Worm (Caenorhabditis elegans) whole organism, L4 larva: ENCODE results near the gene kap-1.

Source experiments
- F26F4.8 ChIP-seq: fragments of 200-800 bp; sonication (Bioruptor generic); conservative IDR thresholded peaks from 2 replicates; pipeline ENCODE4 v1.3.6; 2022; ENCODE audit warnings: missing genetic modification characterization, missing compliant biosample characterization
- F37D6.2 ChIP-seq: sonication (generic microtip); optimal IDR thresholded peaks from 2 replicates; lab custom pipeline; 2016; ENCODE audit warnings: mild to moderate bottlenecking, missing genetic modification characterization, missing compliant biosample characterization
- F44E2.7 ChIP-seq: fragments of 200-800 bp; sonication (Bioruptor generic); IDR thresholded peaks from 2 replicates; pipeline ENCODE4 v2.1.2; 2022; ENCODE audit warnings: missing genetic modification characterization, missing compliant biosample characterization
- F49E8.2 ChIP-seq: sonication (generic microtip); optimal IDR thresholded peaks from 2 replicates; lab custom pipeline; 2016; ENCODE audit warnings: missing compliant biosample characterization, mild to moderate bottlenecking, missing genetic modification characterization, borderline replicate concordance
- R02D3.7 ChIP-seq: fragments of 150-350 bp; sonication (generic microtip); optimal IDR thresholded peaks from 3 replicates; lab custom pipeline; 2014; ENCODE audit warnings: missing biosample characterization, missing genetic modification characterization
- T26A8.4 ChIP-seq: fragments of 200-800 bp; sonication (Bioruptor generic); IDR thresholded peaks from 2 replicates; pipeline ENCODE4 v1.3.6; 2022; ENCODE audit warnings: missing genetic modification characterization, missing compliant biosample characterization
- Y5F2A.4 ChIP-seq: fragments of 200-800 bp; sonication (Bioruptor generic); optimal IDR thresholded peaks from 2 replicates; lab custom pipeline; 2018; ENCODE audit warnings: mild to moderate bottlenecking, missing genetic modification characterization, missing compliant biosample characterization
- Y75B8A.6 ChIP-seq: fragments of 200-800 bp; sonication (Bioruptor generic); IDR thresholded peaks from 2 replicates; pipeline ENCODE4 v1.3.6; 2022; ENCODE audit warnings: missing genetic modification reagents, missing genetic modification characterization, missing compliant biosample characterization
- ZK546.5 ChIP-seq, 2 experiments: sonication (generic microtip); optimal IDR thresholded peaks; 2 replicates each; lab custom pipeline; 2017; ENCODE audit warnings: missing biosample characterization in 2 of 2, missing genetic modification characterization in 2 of 2
- aha-1 ChIP-seq: fragments of 150-350 bp; peaks from one replicate; lab custom pipeline; 2014; ENCODE audit warnings: missing biosample characterization, missing genetic modification characterization
- arid-1 ChIP-seq: fragments of 200-800 bp; sonication (Bioruptor generic); conservative IDR thresholded peaks from 2 replicates; pipeline ENCODE4 v1.3.6; 2022; ENCODE audit warnings: missing genetic modification reagents, missing genetic modification characterization, missing compliant biosample characterization
- attf-4 ChIP-seq: sonication (generic microtip); optimal IDR thresholded peaks from 3 replicates; lab custom pipeline; 2017; ENCODE audit warnings: missing biosample characterization, missing genetic modification characterization
- ceh-20 ChIP-seq: fragments of 200-800 bp; sonication (Bioruptor generic); IDR thresholded peaks from 2 replicates; pipeline ENCODE4 v1.3.6; 2022; ENCODE audit warnings: missing genetic modification reagents, missing genetic modification characterization, missing compliant biosample characterization
- ceh-32 ChIP-seq: sonication (generic microtip); optimal IDR thresholded peaks from 2 replicates; lab custom pipeline; 2016; ENCODE audit warnings: mild to moderate bottlenecking, missing genetic modification characterization, missing compliant biosample characterization; ENCODE audit not compliant: poor library complexity
- cey-2 ChIP-seq: sonication (generic microtip); optimal IDR thresholded peaks from 3 replicates; lab custom pipeline; 2017; ENCODE audit warnings: missing genetic modification characterization, mild to moderate bottlenecking, missing compliant biosample characterization, antibody characterized with exemption, borderline replicate concordance; ENCODE audit not compliant: insufficient read depth
- ctbp-1 ChIP-seq: fragments of 200-800 bp; sonication (Bioruptor generic); IDR thresholded peaks from 2 replicates; pipeline ENCODE4 v1.3.6; 2022; ENCODE audit warnings: missing genetic modification reagents, missing genetic modification characterization, missing compliant biosample characterization
- daf-16 ChIP-seq, 3 experiments: sonication (generic microtip); optimal IDR thresholded peaks; 2 replicates each; lab custom pipeline; 2016 to 2017; ENCODE audit warnings: missing genetic modification characterization in 3 of 3, missing genetic modification reagents in 3 of 3, mild to moderate bottlenecking in 2 of 3, missing compliant biosample characterization in 2 of 3, missing biosample characterization in 1 of 3, moderate library complexity in 1 of 3
- daf-8 ChIP-seq: fragments of 200-800 bp; sonication (Bioruptor generic); IDR thresholded peaks from 2 replicates; pipeline ENCODE4 v1.3.6; 2022; ENCODE audit warnings: missing genetic modification characterization, missing compliant biosample characterization
- dmd-6 ChIP-seq: fragments of 200-800 bp; sonication (Bioruptor generic); IDR thresholded peaks from 2 replicates; pipeline ENCODE4 v1.3.6; 2022; ENCODE audit warnings: missing genetic modification reagents, missing genetic modification characterization, missing compliant biosample characterization
- dmd-8 ChIP-seq: fragments of 200-800 bp; sonication (Bioruptor generic); IDR thresholded peaks from 2 replicates; pipeline ENCODE4 v1.3.6; 2022; ENCODE audit warnings: missing genetic modification characterization, missing compliant biosample characterization
- dpl-1 ChIP-seq: fragments of 150-350 bp; optimal IDR thresholded peaks from 2 replicates; lab custom pipeline; 2014; ENCODE audit warnings: missing biosample characterization, missing genetic modification reagents, missing genetic modification characterization
- duxl-1 ChIP-seq: sonication (generic microtip); optimal IDR thresholded peaks from 2 replicates; lab custom pipeline; 2016; ENCODE audit warnings: mild to moderate bottlenecking, missing genetic modification characterization, moderate library complexity, missing compliant biosample characterization; ENCODE audit not compliant: poor library complexity
- dve-1 ChIP-seq: sonication (generic microtip); optimal IDR thresholded peaks from 2 replicates; lab custom pipeline; 2017; ENCODE audit warnings: antibody characterized with exemption, mild to moderate bottlenecking, missing genetic modification characterization, missing compliant biosample characterization; ENCODE audit not compliant: insufficient read depth
- egl-27 ChIP-seq: sonication (generic microtip); optimal IDR thresholded peaks from 3 replicates; lab custom pipeline; 2017; ENCODE audit warnings: missing biosample characterization, missing genetic modification reagents, missing genetic modification characterization
- fos-1 ChIP-seq: fragments of 150-350 bp; optimal IDR thresholded peaks from 2 replicates; lab custom pipeline; 2014; ENCODE audit warnings: missing biosample characterization, missing genetic modification characterization
- hif-1 ChIP-seq, 2 experiments: sonication (generic microtip); optimal IDR thresholded peaks; 2 replicates each; lab custom pipeline; 2016 to 2017; ENCODE audit warnings: missing compliant biosample characterization in 2 of 2, missing genetic modification characterization in 2 of 2, missing genetic modification reagents in 2 of 2, missing genotype in 2 of 2, mild to moderate bottlenecking in 1 of 2
- hlh-11 ChIP-seq: fragments of 200-800 bp; sonication (Bioruptor generic); optimal IDR thresholded peaks from 2 replicates; lab custom pipeline; 2018; ENCODE audit warnings: mild to moderate bottlenecking, missing genetic modification characterization, missing compliant biosample characterization
- hlh-30 ChIP-seq: sonication (generic microtip); optimal IDR thresholded peaks from 2 replicates; lab custom pipeline; 2017; ENCODE audit warnings: antibody characterized with exemption, mild to moderate bottlenecking, missing genetic modification characterization, missing compliant biosample characterization; ENCODE audit not compliant: insufficient read depth
- lin-13 ChIP-seq: fragments of 150-350 bp; optimal IDR thresholded peaks from 2 replicates; lab custom pipeline; 2014; ENCODE audit warnings: missing biosample characterization, missing genetic modification reagents, missing genetic modification characterization
- lin-15B ChIP-seq: fragments of 150-350 bp; sonication (generic microtip); optimal IDR thresholded peaks from 3 replicates; lab custom pipeline; 2014; ENCODE audit warnings: missing biosample characterization, missing genetic modification characterization
- lin-39 ChIP-seq: fragments of 150-350 bp; optimal IDR thresholded peaks from 2 replicates; lab custom pipeline; 2014; ENCODE audit warnings: missing biosample characterization, missing genetic modification reagents, missing genetic modification characterization
- lir-3 ChIP-seq: sonication (generic microtip); optimal IDR thresholded peaks from 2 replicates; lab custom pipeline; 2016; ENCODE audit warnings: mild to moderate bottlenecking, missing genetic modification characterization, missing compliant biosample characterization
- madf-5 ChIP-seq, 2 experiments: fragments of 200-800 bp; sonication (Bioruptor generic); IDR thresholded peaks; 2 replicates each; pipeline ENCODE4 v1.3.6; 2022; ENCODE audit warnings: missing compliant biosample characterization in 2 of 2, missing genetic modification characterization in 2 of 2
- mep-1 ChIP-seq: fragments of 150-350 bp; sonication (generic microtip); optimal IDR thresholded peaks from 3 replicates; lab custom pipeline; 2014; ENCODE audit warnings: missing biosample characterization, missing genetic modification characterization
- mes-2 ChIP-seq: sonication (generic microtip); optimal IDR thresholded peaks from 2 replicates; lab custom pipeline; 2016; ENCODE audit warnings: missing genotype, mild to moderate bottlenecking, missing genetic modification characterization, missing compliant biosample characterization; ENCODE audit not compliant: poor library complexity, severe bottlenecking
- mxl-3 ChIP-seq: fragments of 200-800 bp; sonication (Bioruptor generic); optimal IDR thresholded peaks from 2 replicates; lab custom pipeline; 2018; ENCODE audit warnings: mild to moderate bottlenecking, missing genetic modification characterization, missing compliant biosample characterization
- nhr-10 ChIP-seq: fragments of 150-350 bp; optimal IDR thresholded peaks from 2 replicates; lab custom pipeline; 2014; ENCODE audit warnings: missing biosample characterization, missing genetic modification characterization
- nhr-102 ChIP-seq: sonication (generic microtip); optimal IDR thresholded peaks from 2 replicates; lab custom pipeline; 2016; ENCODE audit warnings: mild to moderate bottlenecking, missing genetic modification characterization, moderate library complexity, missing compliant biosample characterization
- nhr-11 ChIP-seq: fragments of 150-350 bp; optimal IDR thresholded peaks from 2 replicates; lab custom pipeline; 2014; ENCODE audit warnings: missing biosample characterization, missing genetic modification characterization
- nhr-25 ChIP-seq: sonication (generic microtip); optimal IDR thresholded peaks from 2 replicates; lab custom pipeline; 2017; ENCODE audit warnings: missing genetic modification characterization, mild to moderate bottlenecking, missing compliant biosample characterization, antibody characterized with exemption, moderate library complexity, borderline replicate concordance; ENCODE audit not compliant: insufficient read depth
- nhr-28 ChIP-seq: fragments of 150-350 bp; optimal IDR thresholded peaks from 2 replicates; lab custom pipeline; 2014; ENCODE audit warnings: missing biosample characterization, missing genetic modification characterization
- nhr-48 ChIP-seq: sonication (generic microtip); optimal IDR thresholded peaks from 2 replicates; lab custom pipeline; 2016; ENCODE audit warnings: mild to moderate bottlenecking, missing genetic modification characterization, missing compliant biosample characterization
- pqm-1 ChIP-seq: sonication (generic microtip); optimal IDR thresholded peaks from 2 replicates; lab custom pipeline; 2017; ENCODE audit warnings: missing biosample characterization, missing genetic modification characterization
- rbr-2 ChIP-seq: sonication (generic microtip); optimal IDR thresholded peaks from 2 replicates; lab custom pipeline; 2016; ENCODE audit warnings: missing genotype, missing genetic modification characterization, missing compliant biosample characterization
- snpc-1.2 ChIP-seq: fragments of 200-800 bp; sonication (Bioruptor generic); IDR thresholded peaks from 2 replicates; pipeline ENCODE4 v1.3.6; 2022; ENCODE audit warnings: missing genetic modification reagents, missing genetic modification characterization, missing compliant biosample characterization
- spr-3 ChIP-seq: fragments of 200-800 bp; sonication (Bioruptor generic); optimal IDR thresholded peaks from 2 replicates; lab custom pipeline; 2018; ENCODE audit warnings: mild to moderate bottlenecking, missing genetic modification characterization, missing compliant biosample characterization
- zag-1 ChIP-seq: fragments of 150-350 bp; optimal IDR thresholded peaks from 2 replicates; lab custom pipeline; 2014; ENCODE audit warnings: missing biosample characterization, missing genetic modification characterization
- zfp-3 ChIP-seq: fragments of 200-800 bp; sonication (Bioruptor generic); conservative IDR thresholded peaks from 2 replicates; pipeline ENCODE4 v1.3.6; 2022; ENCODE audit warnings: missing genetic modification reagents, missing genetic modification characterization, missing compliant biosample characterization

kap-1 gene

DNA sequence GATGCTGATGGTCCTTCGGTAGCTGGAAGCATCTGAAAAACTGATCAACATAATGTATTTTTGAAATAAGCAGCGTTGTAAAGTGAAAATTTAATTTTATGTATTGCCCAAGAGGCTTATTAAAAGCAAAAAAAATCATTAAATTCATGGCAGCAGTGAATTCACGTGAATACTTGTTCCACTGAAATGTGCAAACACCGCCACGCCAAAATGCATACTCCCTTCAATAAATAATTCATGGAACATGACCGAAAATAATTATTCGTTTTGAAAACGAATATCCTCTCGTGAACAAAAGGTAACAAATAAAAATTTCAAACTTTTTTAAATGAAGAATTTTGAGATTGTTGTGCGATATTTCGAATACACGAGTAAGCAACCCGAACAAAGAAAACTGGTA, 18.7 kb downstream of the kap-1 start, which contains the start of gene F08F8.10 (continued):
- TF ChIP-seq duxl-1 (tag; lab: Kevin White, UChicago) (no peak), zag-1 (tag; lab: Kevin White, UChicago) (no peak), cey-2 (tag; lab: Kevin White, UChicago) (no peak), dmd-8 (GFP tag; lab: Robert Waterston, UW) (no peak), Y5F2A.4 (GFP tag; lab: Kevin White, UChicago) (no peak), nhr-25 (tag; lab: Kevin White, UChicago) (no peak), lin-15B (tag; lab: Kevin White, UChicago) (no peak), dpl-1 (GFP tag; lab: Kevin White, UChicago) (peak; percentile 62), pqm-1 (tag; lab: Kevin White, UChicago) (no peak), ceh-32 (tag; lab: Kevin White, UChicago) (no peak), ctbp-1 (0 out of 2 replicates have a peak, but pooled peaks have one; percentile 15), T26A8.4 (no peak)

DNA sequence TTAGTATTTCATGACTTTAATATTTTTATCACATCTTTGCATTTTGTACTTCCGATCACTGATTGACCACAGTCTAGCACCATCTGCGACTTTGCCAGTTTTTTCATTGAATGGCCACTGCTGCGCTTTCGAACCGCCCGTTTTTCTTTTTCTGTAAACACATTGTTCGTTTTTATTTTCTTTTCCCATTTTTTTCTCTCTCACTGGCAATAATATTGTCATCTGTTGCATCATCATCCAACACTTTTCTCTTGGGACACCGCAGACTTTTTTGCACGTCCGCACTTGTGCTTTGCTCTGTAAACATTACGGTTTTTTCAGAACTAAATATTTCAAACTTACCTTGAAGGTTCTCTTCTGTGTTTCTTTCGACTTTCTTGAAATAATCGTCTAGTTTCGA, 20.0 kb downstream of the kap-1 start:
- TF ChIP-seq madf-5 (GFP tag; IDR thresholded peaks at IDR 0.05; lab: Robert Waterston, UW) (no peak), F26F4.8 (GFP tag; lab: Robert Waterston, UW) (no peak), rbr-2 (tag; lab: Kevin White, UChicago) (no peak), pqm-1 (tag; lab: Kevin White, UChicago) (no peak), F44E2.7 (GFP tag; lab: Robert Waterston, UW) (no peak), lin-13 (GFP tag; lab: Kevin White, UChicago) (peak; percentile 32), ZK546.5 (tag; optimal IDR thresholded peaks at IDR 0.05; lab: Kevin White, UChicago) (no peak), snpc-1.2 (GFP tag; lab: Robert Waterston, UW) (no peak), zfp-3 (no peak), mep-1 (tag; lab: Kevin White, UChicago) (peak; percentile 36), F49E8.2 (tag; lab: Kevin White, UChicago) (no peak), hlh-30 (tag; lab: Kevin White, UChicago) (peak; percentile 40), R02D3.7 (tag; lab: Kevin White, UChicago) (no peak), lir-3 (tag; lab: Kevin White, UChicago) (no peak), hlh-11 (tag; lab: Kevin White, UChicago) (peak; percentile 72), mes-2 (no peak), daf-8 (GFP tag; lab: Robert Waterston, UW) (no peak), dmd-6 (GFP tag; lab: Robert Waterston, UW) (peak; percentile 51; the same call in 1 of the 2 replicates), egl-27 (tag; lab: Kevin White, UChicago) (no peak), nhr-11 (tag; lab: Kevin White, UChicago) (peak; percentile 12), nhr-28 (tag; lab: Kevin White, UChicago) (peak; percentile 63), spr-3 (GFP tag; lab: Kevin White, UChicago) (no peak), nhr-102 (tag; lab: Kevin White, UChicago) (no peak), nhr-48 (tag; lab: Kevin White, UChicago) (no peak), T26A8.4 (no peak), duxl-1 (tag; lab: Kevin White, UChicago) (no peak), hif-1 (tag; optimal IDR thresholded peaks at IDR 0.05; lab: Kevin White, UChicago) (peak in 1 of 2 experiments; percentile 92), fos-1 (tag; lab: Kevin White, UChicago) (no peak), ceh-20 (GFP tag; lab: Robert Waterston, UW) (0 out of 2 replicates have a peak, but pooled peaks have one; percentile 42), dve-1 (tag; lab: Kevin White, UChicago) (peak; percentile 24), aha-1 (peak; percentile 93), attf-4 (tag; lab: Kevin White, UChicago) (no peak), daf-16 (GFP tag; optimal IDR thresholded peaks at IDR 0.05; lab: Kevin White, UChicago) (peak in 1 of 2 experiments; percentile 80), daf-16 (tag; optimal IDR thresholded peaks at IDR 0.05; lab: Kevin White, UChicago) (peak; percentile 60), nhr-10 (tag; lab: Kevin White, UChicago) (no peak), Y75B8A.6 (GFP tag; lab: Robert Waterston, UW) (no peak), mxl-3 (GFP tag; lab: Kevin White, UChicago) (peak; percentile 15), F37D6.2 (no peak), arid-1 (GFP tag; lab: Robert Waterston, UW) (no peak), lin-39 (no peak)
